Worm (Caenorhabditis elegans) whole organism, young adult: ENCODE results near the gene Y41D4A.4.
A peak's percentile ranks its signal among the peaks of the same experiment; 100 is the strongest.

Experiments
- B0261.1 ChIP-seq: sonication (generic microtip); optimal IDR thresholded peaks from 2 replicates; lab custom pipeline; 2016; ENCODE audit warnings: mild to moderate bottlenecking, missing genetic modification characterization, moderate library complexity, missing compliant biosample characterization
- C06A6.2 ChIP-seq: fragments of 200-800 bp; sonication (Bioruptor generic); conservative IDR thresholded peaks from 2 replicates; pipeline ENCODE4 v1.3.6; 2022; ENCODE audit warnings: missing genetic modification characterization, missing compliant biosample characterization
- C17E4.6 ChIP-seq: fragments of 200-800 bp; sonication (Bioruptor generic); IDR thresholded peaks from 2 replicates; pipeline ENCODE4 v1.3.6; 2022; ENCODE audit warnings: missing genetic modification reagents, missing genetic modification characterization, missing compliant biosample characterization
- F10E7.11 ChIP-seq: sonication (generic microtip); optimal IDR thresholded peaks from 2 replicates; lab custom pipeline; 2017; ENCODE audit warnings: mild to moderate bottlenecking, missing genetic modification characterization, moderate library complexity, missing compliant biosample characterization
- F37B4.10 ChIP-seq: fragments of 200-800 bp; sonication (Bioruptor generic); IDR thresholded peaks from 2 replicates; pipeline ENCODE4 v1.3.6; 2022; ENCODE audit warnings: missing genetic modification characterization, missing compliant biosample characterization
- F57C9.4 ChIP-seq: sonication (generic microtip); optimal IDR thresholded peaks from 2 replicates; lab custom pipeline; 2017; ENCODE audit warnings: mild to moderate bottlenecking, missing genetic modification characterization, missing compliant biosample characterization
- T26A5.8 ChIP-seq: sonication (generic microtip); optimal IDR thresholded peaks from 2 replicates; lab custom pipeline; 2016; ENCODE audit warnings: missing genetic modification characterization, missing compliant biosample characterization
- Y95B8A.8 ChIP-seq: fragments of 200-800 bp; sonication (Bioruptor generic); IDR thresholded peaks from 2 replicates; pipeline ENCODE4 v1.3.6; 2022; ENCODE audit warnings: missing genetic modification reagents, missing genetic modification characterization, missing compliant biosample characterization
- ZK185.1 ChIP-seq: sonication (generic microtip); optimal IDR thresholded peaks from 2 replicates; lab custom pipeline; 2016; ENCODE audit warnings: mild to moderate bottlenecking, missing genetic modification characterization, missing compliant biosample characterization; ENCODE audit not compliant: poor library complexity, severe bottlenecking
- aptf-2 ChIP-seq: fragments of 200-800 bp; sonication (Bioruptor generic); conservative IDR thresholded peaks from 2 replicates; pipeline ENCODE4 v1.3.6; 2022; ENCODE audit warnings: missing genetic modification reagents, missing genetic modification characterization, missing compliant biosample characterization
- attf-3 ChIP-seq: fragments of 200-800 bp; sonication (Bioruptor generic); conservative IDR thresholded peaks from 2 replicates; pipeline ENCODE4 v1.3.6; 2022; ENCODE audit warnings: missing genetic modification reagents, missing genetic modification characterization, missing compliant biosample characterization
- attf-5 ChIP-seq: fragments of 200-800 bp; sonication (Bioruptor generic); optimal IDR thresholded peaks from 2 replicates; lab custom pipeline; 2018; ENCODE audit warnings: mild to moderate bottlenecking, missing genetic modification characterization, missing compliant biosample characterization
- attf-6 ChIP-seq: fragments of 200-800 bp; sonication (Bioruptor generic); IDR thresholded peaks from 2 replicates; pipeline ENCODE4 v1.3.6; 2022; ENCODE audit warnings: missing genetic modification reagents, missing genetic modification characterization, missing compliant biosample characterization
- bed-2 ChIP-seq: fragments of 200-800 bp; sonication (Bioruptor generic); IDR thresholded peaks from 2 replicates; pipeline ENCODE4 v1.3.6; 2022; ENCODE audit warnings: missing genetic modification reagents, missing genetic modification characterization, missing compliant biosample characterization
- ccch-3 ChIP-seq: fragments of 200-800 bp; sonication (Bioruptor generic); optimal IDR thresholded peaks from 2 replicates; lab custom pipeline; 2018; ENCODE audit warnings: mild to moderate bottlenecking, missing genetic modification characterization, missing compliant biosample characterization
- ceh-27 ChIP-seq: fragments of 200-800 bp; sonication (Bioruptor generic); optimal IDR thresholded peaks from 2 replicates; lab custom pipeline; 2018; ENCODE audit warnings: mild to moderate bottlenecking, missing genetic modification characterization, moderate library complexity, missing compliant biosample characterization
- die-1 ChIP-seq: sonication (generic microtip); optimal IDR thresholded peaks from 2 replicates; lab custom pipeline; 2016; ENCODE audit warnings: missing genotype, mild to moderate bottlenecking, missing genetic modification characterization, missing compliant biosample characterization
- efl-1 ChIP-seq: fragments of 150-350 bp; optimal IDR thresholded peaks from 2 replicates; lab custom pipeline; 2014; ENCODE audit warnings: missing biosample characterization, missing genetic modification reagents, missing genetic modification characterization
- egl-18 ChIP-seq: fragments of 200-800 bp; sonication (Bioruptor generic); IDR thresholded peaks from 2 replicates; pipeline ENCODE4 v1.3.6; 2022; ENCODE audit warnings: missing genetic modification reagents, missing genetic modification characterization, missing compliant biosample characterization
- ets-4 ChIP-seq: fragments of 200-800 bp; sonication (Bioruptor generic); optimal IDR thresholded peaks from 2 replicates; lab custom pipeline; 2018; ENCODE audit warnings: mild to moderate bottlenecking, missing genetic modification characterization, missing compliant biosample characterization
- hmg-1.2 ChIP-seq: fragments of 200-800 bp; sonication (Bioruptor generic); IDR thresholded peaks from 2 replicates; pipeline ENCODE4 v1.3.6; 2022; ENCODE audit warnings: missing genetic modification reagents, missing genetic modification characterization, missing compliant biosample characterization
- hmg-20 ChIP-seq: fragments of 200-800 bp; sonication (Bioruptor generic); IDR thresholded peaks from 2 replicates; pipeline ENCODE4 v1.3.6; 2022; ENCODE audit warnings: missing genetic modification reagents, missing genetic modification characterization, missing compliant biosample characterization
- hrde-1 ChIP-seq: sonication (generic microtip); optimal IDR thresholded peaks from 2 replicates; lab custom pipeline; 2016; ENCODE audit warnings: missing genetic modification characterization, mild to moderate bottlenecking, missing compliant biosample characterization, moderate library complexity, missing genotype, missing genetic modification reagents, borderline replicate concordance
- let-607 ChIP-seq, 2 experiments: fragments of 200-800 bp in 1 of 2; sonication (Bioruptor generic) in 1 of 2; sonication (generic microtip) in 1 of 2; optimal IDR thresholded peaks; 2 replicates each; lab custom pipeline; 2016 to 2018; ENCODE audit warnings: mild to moderate bottlenecking in 2 of 2, missing compliant biosample characterization in 2 of 2, missing genetic modification characterization in 2 of 2, moderate library complexity in 2 of 2, missing genotype in 1 of 2
- lir-1 ChIP-seq: fragments of 200-800 bp; sonication (Bioruptor generic); conservative IDR thresholded peaks from 2 replicates; pipeline ENCODE4 v1.3.6; 2022; ENCODE audit warnings: missing genetic modification reagents, missing genetic modification characterization, missing compliant biosample characterization
- mes-4 ChIP-seq: sonication (generic microtip); optimal IDR thresholded peaks from 2 replicates; lab custom pipeline; 2016; ENCODE audit warnings: missing genotype, missing genetic modification characterization, missing compliant biosample characterization
- nfya-1 ChIP-seq: sonication (generic microtip); optimal IDR thresholded peaks from 2 replicates; lab custom pipeline; 2017; ENCODE audit warnings: antibody characterized with exemption, missing compliant biosample characterization, missing genetic modification characterization, borderline replicate concordance; ENCODE audit not compliant: insufficient read depth
- nfya-2 ChIP-seq: fragments of 200-800 bp; sonication (Bioruptor generic); IDR thresholded peaks from 2 replicates; pipeline ENCODE4 v1.3.6; 2022; ENCODE audit warnings: missing genetic modification reagents, missing genetic modification characterization, missing compliant biosample characterization
- nhr-90 ChIP-seq: sonication (generic microtip); optimal IDR thresholded peaks from 2 replicates; lab custom pipeline; 2016; ENCODE audit warnings: missing genotype, mild to moderate bottlenecking, missing genetic modification characterization, missing compliant biosample characterization
- repo-1 ChIP-seq: sonication (generic microtip); optimal IDR thresholded peaks from 2 replicates; lab custom pipeline; 2017; ENCODE audit warnings: mild to moderate bottlenecking, missing genetic modification characterization, missing compliant biosample characterization
- snpc-1.3 ChIP-seq: sonication (generic microtip); optimal IDR thresholded peaks from 2 replicates; lab custom pipeline; 2017; ENCODE audit warnings: missing genetic modification characterization, mild to moderate bottlenecking, missing compliant biosample characterization, antibody characterized with exemption, moderate library complexity, missing genotype, missing genetic modification reagents; ENCODE audit not compliant: insufficient read depth
- zfh-2 ChIP-seq: fragments of 200-800 bp; sonication (Bioruptor generic); conservative IDR thresholded peaks from 2 replicates; pipeline ENCODE4 v1.3.6; 2022; ENCODE audit warnings: missing genetic modification reagents, missing genetic modification characterization, missing compliant biosample characterization
- zim-3 ChIP-seq: sonication (generic microtip); optimal IDR thresholded peaks from 2 replicates; lab custom pipeline; 2017; ENCODE audit warnings: mild to moderate bottlenecking, missing genetic modification characterization, moderate library complexity, missing compliant biosample characterization
- ztf-28 ChIP-seq: fragments of 200-800 bp; sonication (Bioruptor generic); IDR thresholded peaks from 2 replicates; pipeline ENCODE4 v1.3.6; 2022; ENCODE audit warnings: missing genetic modification reagents, missing genetic modification characterization, missing compliant biosample characterization
- ztf-3 ChIP-seq: fragments of 200-800 bp; sonication (Bioruptor generic); optimal IDR thresholded peaks from 2 replicates; lab custom pipeline; 2018; ENCODE audit warnings: mild to moderate bottlenecking, missing genetic modification characterization, missing compliant biosample characterization

The Y41D4A.4 gene

DNA sequence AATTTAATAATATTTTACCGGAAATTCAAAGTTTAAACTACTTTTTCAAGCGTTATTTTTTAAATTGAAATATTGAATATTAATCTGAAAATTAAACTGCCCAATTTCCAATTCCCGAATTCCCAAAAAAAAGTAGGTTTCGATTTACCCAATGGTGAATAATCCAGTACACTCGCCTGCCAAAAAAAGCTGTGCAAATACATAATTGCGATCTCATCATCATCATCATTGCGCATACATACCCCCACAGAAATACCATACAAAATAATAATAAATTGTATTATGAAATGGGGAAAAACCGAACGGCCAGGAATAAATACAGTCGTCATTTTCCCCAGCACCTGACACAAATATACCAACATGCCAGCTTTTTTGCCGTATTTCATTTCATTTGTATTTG is 26.0 kb downstream of the Y41D4A.4 start, which contains the start of gene Y41D4A.1:
Gene Y41D4A.1 (plus strand): TSS at position 301 of the 400 bp plus-strand sequence.
- TF ChIP-seq F57C9.4 = no peak
- no peak for TF ChIP-seq nhr-90
- TF ChIP-seq egl-18 = no peak
- TF ChIP-seq F10E7.11 (tag; lab: Kevin White, UChicago) = no peak
- TF ChIP-seq B0261.1 (tag; lab: Kevin White, UChicago) = no peak
- no peak for TF ChIP-seq snpc-1.3 (tag; lab: Kevin White, UChicago)
- TF ChIP-seq C06A6.2 = no peak
- no peak for TF ChIP-seq ztf-28 (GFP tag; lab: Robert Waterston, UW)
- no peak for TF ChIP-seq Y95B8A.8 (GFP tag; lab: Robert Waterston, UW)
- TF ChIP-seq ccch-3 (GFP tag; lab: Kevin White, UChicago) = no peak
- TF ChIP-seq hmg-1.2 = no peak
- no peak for TF ChIP-seq nfya-1 (tag; lab: Kevin White, UChicago)
- TF ChIP-seq die-1 = no peak
- TF ChIP-seq let-607 (tag; optimal IDR thresholded peaks at IDR 0.05; lab: Kevin White, UChicago) = no peak
- no peak for TF ChIP-seq attf-5 (GFP tag; lab: Kevin White, UChicago)
- TF ChIP-seq attf-3 (GFP tag; lab: Robert Waterston, UW) = no peak

ce11 chrIV:1781559-1781958 is 35.8 kb downstream of the Y41D4A.4 start, which contains the start of gene frpr-19:
frpr-19 (minus strand) TSS chrIV:1781659.
- TF ChIP-seq lir-1 (GFP tag; lab: Robert Waterston, UW) (no peak), ZK185.1 (tag; lab: Kevin White, UChicago) (no peak), zfh-2 (GFP tag; lab: Robert Waterston, UW) (peak; percentile 41; the same call in 1 of the 2 replicates), attf-6 (GFP tag; lab: Robert Waterston, UW) (no peak)

- no peak for TF ChIP-seq bed-2 (GFP tag; lab: Robert Waterston, UW)
- no peak for TF ChIP-seq repo-1 (tag; lab: Kevin White, UChicago)
- no peak for TF ChIP-seq hmg-20 (GFP tag; lab: Robert Waterston, UW)
- TF ChIP-seq aptf-2 (GFP tag; lab: Robert Waterston, UW) = no peak
- no peak for TF ChIP-seq ceh-27 (GFP tag; lab: Kevin White, UChicago)
- no peak for TF ChIP-seq nhr-90
- TF ChIP-seq zim-3 (tag; lab: Kevin White, UChicago) = no peak
- TF ChIP-seq nfya-2 = no peak
- no peak for TF ChIP-seq C17E4.6 (GFP tag; lab: Robert Waterston, UW)
- TF ChIP-seq T26A5.8 (tag; lab: Kevin White, UChicago) = no peak
- TF ChIP-seq mes-4 (tag; lab: Kevin White, UChicago) = no peak
- no peak for TF ChIP-seq efl-1 (GFP tag; lab: Kevin White, UChicago)
- no peak for TF ChIP-seq ztf-3 (GFP tag; lab: Kevin White, UChicago)
- TF ChIP-seq C06A6.2 = no peak
- no peak for TF ChIP-seq ets-4
- no peak for TF ChIP-seq snpc-1.3 (tag; lab: Kevin White, UChicago)
- no peak for TF ChIP-seq F37B4.10 (GFP tag; lab: Robert Waterston, UW)
- TF ChIP-seq hrde-1 (tag; lab: Kevin White, UChicago) = no peak
Measured at ce11 chrIV:1785156-1785555, 39.4 kb downstream of the Y41D4A.4 start.
